Worm (Caenorhabditis elegans): ENCODE data around the gene F47D12.6.

DNA sequence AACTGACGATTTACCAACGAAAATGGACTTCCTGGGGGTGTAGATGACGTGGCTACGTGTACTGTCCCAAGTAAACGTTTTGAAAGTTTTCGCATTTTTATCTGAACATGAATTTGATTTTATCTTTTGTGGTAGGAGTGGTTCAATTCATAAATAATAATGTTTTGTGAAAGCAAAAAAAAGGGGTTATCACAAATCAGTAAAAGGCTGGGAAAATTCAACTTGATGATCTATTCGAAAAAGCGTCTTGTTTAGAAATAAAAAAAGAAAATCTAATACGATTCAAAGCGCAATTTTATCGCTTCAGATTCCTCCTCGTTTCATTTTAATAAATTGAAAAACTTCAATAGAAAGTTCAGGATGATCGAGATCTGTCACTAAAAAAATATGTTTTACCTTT lies 37.0 kb upstream of the F47D12.6 start, which contains the start of gene C56G2.5:
- TF ChIP-seq ztf-11 (tag; optimal IDR thresholded peaks at IDR 0.05) (no peak), nhr-28 (tag; optimal IDR thresholded peaks at IDR 0.05) (no peak)
